Fruit fly (Drosophila melanogaster): ENCODE results near the gene CG42367.

The CG42367 gene

DNA sequence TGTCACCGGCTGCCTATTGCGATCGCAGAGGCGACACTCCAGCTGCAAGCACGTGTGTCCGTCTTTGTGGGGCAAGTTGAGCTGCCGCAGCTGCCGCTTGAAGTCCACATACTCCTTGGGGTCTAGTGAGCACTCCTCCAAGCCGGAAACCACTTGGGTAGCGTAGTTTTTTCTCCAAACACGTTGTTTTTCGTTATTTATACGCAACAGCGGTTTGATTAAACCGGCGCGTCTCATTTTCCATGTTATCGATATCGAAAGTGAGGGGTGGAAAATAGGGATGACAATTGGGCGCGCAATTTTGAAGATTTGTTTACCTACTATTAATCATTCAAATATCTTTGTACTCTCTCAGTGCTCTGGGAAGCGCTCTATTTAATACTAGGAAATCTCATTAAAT, 37.2 kb upstream of the CG42367 start, which contains the start of gene mtDNA-helicase:
Gene mtDNA-helicase (minus strand): TSS at position 264 of the 400 bp plus-strand sequence.
- TF ChIP-seq fkh (GFP tag; optimal IDR thresholded peaks at IDR 0.05) (peak; percentile 49), CG9139 (GFP tag; optimal IDR thresholded peaks at IDR 0.05) (no peak)

DNA sequence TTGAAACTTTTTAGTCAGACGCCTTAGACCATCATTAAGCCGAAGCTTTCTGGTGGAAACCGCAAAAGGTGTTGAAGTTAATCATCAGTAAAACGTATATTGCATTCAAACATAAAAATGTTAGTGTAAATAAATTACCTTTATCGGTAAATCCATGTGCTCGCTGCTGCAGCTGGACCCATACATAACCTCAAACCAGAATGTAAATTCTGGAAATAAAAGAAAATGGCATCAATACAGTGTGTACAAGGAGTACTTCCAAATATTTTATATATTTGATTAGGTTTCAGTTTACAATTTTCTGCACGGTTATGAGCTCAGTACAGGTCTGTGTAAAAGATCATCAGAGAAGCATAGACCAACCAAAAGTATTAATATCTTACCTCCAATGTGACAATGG, 36.2 kb upstream of the CG42367 start:
- TF ChIP-seq CG8632 (GFP tag; optimal IDR thresholded peaks at IDR 0.05) (no peak), CG6808 (GFP tag; optimal IDR thresholded peaks at IDR 0.05) (no peak), CG3919 (GFP tag; optimal IDR thresholded peaks at IDR 0.05) (no peak), CG9139 (GFP tag; optimal IDR thresholded peaks at IDR 0.05) (no peak), CG10631 (GFP tag; optimal IDR thresholded peaks at IDR 0.05) (no peak), topi (GFP tag; optimal IDR thresholded peaks at IDR 0.05) (no peak), acj6 (GFP tag; optimal IDR thresholded peaks at IDR 0.05) (no peak), CG32006 (GFP tag; optimal IDR thresholded peaks at IDR 0.05) (no peak), CG10669 (GFP tag; optimal IDR thresholded peaks at IDR 0.05) (no peak), lz (GFP tag; optimal IDR thresholded peaks at IDR 0.05) (no peak), Eip78C (GFP tag) (no peak), CG6792 (GFP tag; optimal IDR thresholded peaks at IDR 0.05) (no peak), Met (GFP tag; optimal IDR thresholded peaks at IDR 0.05) (no peak)

DNA sequence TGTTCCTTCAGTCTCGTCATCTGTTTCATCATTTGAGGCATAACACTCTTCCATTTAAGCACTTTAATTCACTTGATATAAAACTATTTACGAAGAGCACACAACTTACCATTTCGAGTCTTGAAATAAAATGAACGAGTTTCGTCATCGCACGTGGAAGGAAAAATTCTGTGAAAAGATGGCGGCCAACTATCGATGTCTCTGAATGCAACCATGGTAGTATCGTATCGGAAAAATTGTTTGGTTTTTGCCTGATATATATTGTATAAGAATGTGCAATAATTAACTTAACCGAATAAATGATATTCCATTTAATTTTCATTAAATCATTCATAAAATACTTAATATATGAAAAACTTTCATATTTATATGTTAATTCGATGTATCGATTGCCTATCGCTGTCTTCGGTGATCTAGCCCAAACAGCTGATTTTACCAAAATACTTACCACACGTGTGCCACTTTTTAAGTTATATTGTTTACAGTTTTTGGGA, 35.5 kb upstream of the CG42367 start, which contains the start of gene Bka:
Gene Bka (plus strand): TSS at position 417 of the 494 bp plus-strand sequence.
- no peak for TF ChIP-seq cyc (GFP tag; optimal IDR thresholded peaks at IDR 0.05)
- peak; percentile 13 for TF ChIP-seq Ets96B (tag; optimal IDR thresholded peaks at IDR 0.05)
- TF ChIP-seq CG6854 (GFP tag; optimal IDR thresholded peaks at IDR 0.05) = peak; percentile 52
- TF ChIP-seq Eip93F (GFP tag; optimal IDR thresholded peaks at IDR 0.05) = peak; percentile 23
- TF ChIP-seq Met (GFP tag; optimal IDR thresholded peaks at IDR 0.05) = peak; percentile 57
- peak; percentile 77 for TF ChIP-seq Eip78C (GFP tag)
- TF ChIP-seq Sox14 (GFP tag; optimal IDR thresholded peaks at IDR 0.05) = peak; percentile 24
- peak; percentile 74 for TF ChIP-seq vri (GFP tag; optimal IDR thresholded peaks at IDR 0.05)
- TF ChIP-seq CG31627 (GFP tag; optimal IDR thresholded peaks at IDR 0.05) = no peak
- TF ChIP-seq Eip75B (GFP tag; optimal IDR thresholded peaks at IDR 0.05) = peak; percentile 38
- TF ChIP-seq dac (GFP tag; optimal IDR thresholded peaks at IDR 0.05) = no peak
- TF ChIP-seq CG3032 (tag; optimal IDR thresholded peaks at IDR 0.05) = peak; percentile 39
- TF ChIP-seq fkh (GFP tag; optimal IDR thresholded peaks at IDR 0.05) = peak; percentile 52
- TF ChIP-seq Sox15 (GFP tag; optimal IDR thresholded peaks at IDR 0.05) = no peak
- peak; percentile 18 for TF ChIP-seq CG6808 (GFP tag; optimal IDR thresholded peaks at IDR 0.05)
- no peak for TF ChIP-seq svp (GFP tag)
- TF ChIP-seq Hr39 (GFP tag; optimal IDR thresholded peaks at IDR 0.05) = no peak
- TF ChIP-seq acj6 (GFP tag; optimal IDR thresholded peaks at IDR 0.05) = peak; percentile 29
- TF ChIP-seq Blimp-1 (GFP tag; optimal IDR thresholded peaks at IDR 0.05) = peak; percentile 15
- TF ChIP-seq spab (GFP tag; optimal IDR thresholded peaks at IDR 0.05) = no peak
- peak; percentile 65 for TF ChIP-seq esn (GFP tag; optimal IDR thresholded peaks at IDR 0.05)
- TF ChIP-seq Ets21C (GFP tag; optimal IDR thresholded peaks at IDR 0.05) = peak; percentile 1
- TF ChIP-seq CG32006 (GFP tag; optimal IDR thresholded peaks at IDR 0.05) = no peak
- TF ChIP-seq CG11294 (GFP tag; IDR thresholded peaks at IDR 0.05) = no peak
- no peak for TF ChIP-seq Gug (GFP tag; IDR thresholded peaks at IDR 0.05)
- peak; percentile 17 for TF ChIP-seq CG10669 (GFP tag; optimal IDR thresholded peaks at IDR 0.05)
- peak in 1 of 2 experiments; percentile 58 for TF ChIP-seq ss (GFP tag; optimal IDR thresholded peaks at IDR 0.05)
- no peak for TF ChIP-seq Hr4 (GFP tag; optimal IDR thresholded peaks at IDR 0.05)
- TF ChIP-seq topi (GFP tag; optimal IDR thresholded peaks at IDR 0.05) = peak; percentile 56
- TF ChIP-seq lz (GFP tag; optimal IDR thresholded peaks at IDR 0.05) = peak; percentile 38
- TF ChIP-seq CG7368 (GFP tag; optimal IDR thresholded peaks at IDR 0.05) = peak; percentile 21
- no peak for TF ChIP-seq eg (GFP tag; IDR thresholded peaks at IDR 0.05)
- peak; percentile 25 for TF ChIP-seq dsx (GFP tag; optimal IDR thresholded peaks at IDR 0.05; ENCODE audit: poor library complexity, severe bottlenecking)
- TF ChIP-seq fd85E (GFP tag; optimal IDR thresholded peaks at IDR 0.05) = no peak
- no peak for TF ChIP-seq CG16779 (tag; optimal IDR thresholded peaks at IDR 0.05)
- peak; percentile 11; the same call in 1 of the 2 replicates for TF ChIP-seq CG15336 (GFP tag; IDR thresholded peaks at IDR 0.05)
- TF ChIP-seq CG34406 (GFP tag; optimal IDR thresholded peaks at IDR 0.05) = peak; percentile 56
